Fruit fly (Drosophila melanogaster) whole organism, prepupa: Measurements from ENCODE around the gene CG1571.
A peak's percentile ranks its signal among the peaks of the same experiment; 100 is the strongest.

Experiments used
- CG16779 ChIP-seq: fragments of 200-800 bp; sonication (Bioruptor generic); optimal IDR thresholded peaks from 3 replicates; lab custom pipeline; 2017; ENCODE audit warnings: missing biosample characterization, mild to moderate bottlenecking, missing genetic modification characterization
- CG6792 ChIP-seq: fragments of 200-800 bp; sonication (Bioruptor generic); optimal IDR thresholded peaks from 3 replicates; lab custom pipeline; 2016; ENCODE audit warnings: missing biosample characterization, missing genetic modification characterization
- CG6854 ChIP-seq: fragments of 200-800 bp; sonication (Bioruptor generic); optimal IDR thresholded peaks from 2 replicates; lab custom pipeline; 2017; ENCODE audit warnings: missing biosample characterization, mild to moderate bottlenecking, missing genetic modification characterization
- CG9139 ChIP-seq: fragments of 200-800 bp; sonication (Bioruptor generic); optimal IDR thresholded peaks from 3 replicates; lab custom pipeline; 2017; ENCODE audit warnings: missing biosample characterization, mild to moderate bottlenecking, missing genetic modification characterization
- Eip75B ChIP-seq: fragments of 200-800 bp; sonication (Bioruptor generic); optimal IDR thresholded peaks from 3 replicates; lab custom pipeline; 2016; ENCODE audit warnings: missing biosample characterization, missing genetic modification characterization
- Ets96B ChIP-seq: fragments of 200-800 bp; optimal IDR thresholded peaks from 2 replicates; lab custom pipeline; 2019; ENCODE audit warnings: missing biosample characterization, mild to moderate bottlenecking, missing genetic modification characterization, moderate library complexity
- Hr38 ChIP-seq: sonication (Bioruptor generic); optimal IDR thresholded peaks from 2 replicates; lab custom pipeline; 2016; ENCODE audit warnings: missing biosample characterization, missing genetic modification characterization
- Hr39 ChIP-seq: fragments of 200-800 bp; sonication (Bioruptor generic); optimal IDR thresholded peaks from 2 replicates; lab custom pipeline; 2016; ENCODE audit warnings: missing biosample characterization, missing genetic modification characterization
- Sox102F ChIP-seq: fragments of 200-800 bp; sonication (Bioruptor generic); optimal IDR thresholded peaks from 2 replicates; lab custom pipeline; 2016; ENCODE audit warnings: missing biosample characterization, mild to moderate bottlenecking, missing genetic modification characterization
- Sox14 ChIP-seq: fragments of 200-800 bp; sonication (Bioruptor generic); optimal IDR thresholded peaks from 3 replicates; lab custom pipeline; 2016; ENCODE audit warnings: missing biosample characterization, missing genetic modification characterization
- achi ChIP-seq: fragments of 200-800 bp; sonication (Bioruptor generic); optimal IDR thresholded peaks from 3 replicates; lab custom pipeline; 2016; ENCODE audit warnings: missing biosample characterization, missing genetic modification characterization
- acj6 ChIP-seq: fragments of 200-800 bp; sonication (Bioruptor generic); optimal IDR thresholded peaks from 3 replicates; lab custom pipeline; 2016; ENCODE audit warnings: missing biosample characterization, missing genetic modification characterization
- esn ChIP-seq: fragments of 200-800 bp; sonication (Bioruptor generic); optimal IDR thresholded peaks from 2 replicates; lab custom pipeline; 2016; ENCODE audit warnings: missing biosample characterization, mild to moderate bottlenecking, missing genetic modification characterization, moderate library complexity

DNA sequence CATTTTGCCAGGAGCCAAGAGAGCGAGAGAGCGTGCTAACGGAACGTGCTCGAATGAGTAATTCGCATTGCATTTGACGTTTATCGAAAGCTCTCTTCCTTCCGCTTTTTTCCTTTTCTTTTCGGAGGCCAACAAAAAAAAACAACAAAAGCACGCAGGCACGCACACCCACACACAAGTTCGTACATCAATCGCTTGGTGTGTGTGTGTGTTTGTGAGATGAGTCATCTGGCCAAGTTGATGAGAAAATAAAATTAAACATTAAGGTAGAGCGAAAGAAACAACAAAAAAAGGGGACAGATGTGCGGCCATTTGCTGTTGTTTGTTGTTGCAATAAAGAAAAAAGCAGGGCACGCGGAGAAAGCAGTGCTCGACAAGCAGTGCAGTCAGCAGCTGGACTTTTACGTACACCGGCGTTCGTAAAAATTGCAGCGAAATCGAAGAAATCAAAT lies 12.4 kb upstream of the CG1571 start:
- TF ChIP-seq esn = peak; percentile 20
- no peak for TF ChIP-seq Hr38
- TF ChIP-seq CG16779 (tag; lab: Kevin White, UChicago) = no peak
- TF ChIP-seq Hr39 (GFP tag; lab: Kevin White, UChicago) = no peak
- TF ChIP-seq acj6 = no peak
- TF ChIP-seq Sox102F (GFP tag; lab: Kevin White, UChicago) = peak; percentile 69
- TF ChIP-seq Eip75B (GFP tag; lab: Kevin White, UChicago) = no peak
- TF ChIP-seq CG9139 (GFP tag; lab: Kevin White, UChicago) = peak; percentile 75
- peak; percentile 59 for TF ChIP-seq Sox14 (GFP tag; lab: Kevin White, UChicago)
- peak; percentile 72 for TF ChIP-seq achi (GFP tag; lab: Kevin White, UChicago)
- TF ChIP-seq CG6854 (GFP tag; lab: Kevin White, UChicago) = peak; percentile 91
- peak; percentile 11 for TF ChIP-seq Ets96B (tag; lab: Kevin White, UChicago)
- peak; percentile 32 for TF ChIP-seq CG6792 (GFP tag; lab: Kevin White, UChicago)
